Fruit fly (Drosophila melanogaster): Measurements from ENCODE around the gene B-H2.
A peak's percentile ranks its signal among the peaks of the same experiment; 100 is the strongest.

B-H2 gene

dm6 chrX:17332390-17332789 is 18.0 kb downstream of the B-H2 start (continued):
- TF ChIP-seq D19A (tag; optimal IDR thresholded peaks at IDR 0.05) (peak; percentile 8), prd (optimal IDR thresholded peaks at IDR 0.05) (no peak), prd (GFP tag; IDR thresholded peaks at IDR 0.05) (no peak), D19B (GFP tag; optimal IDR thresholded peaks at IDR 0.05) (peak; percentile 9), CG10462 (GFP tag; optimal IDR thresholded peaks at IDR 0.05) (no peak), CG18262 (tag; optimal IDR thresholded peaks at IDR 0.05) (peak; percentile 26), CG4820 (GFP tag; optimal IDR thresholded peaks at IDR 0.05) (no peak), CG2875 (GFP tag; optimal IDR thresholded peaks at IDR 0.05) (no peak), bowl (GFP tag; IDR thresholded peaks at IDR 0.05) (no peak)

- TF ChIP-seq ash1 (GFP tag; optimal IDR thresholded peaks at IDR 0.05): no peak
- TF ChIP-seq fd96Cb (tag; optimal IDR thresholded peaks at IDR 0.05): peak; percentile 17
- no peak for TF ChIP-seq CG6175 (GFP tag; IDR thresholded peaks at IDR 0.05)
- no peak for TF ChIP-seq pnt (GFP tag; optimal IDR thresholded peaks at IDR 0.05)
- no peak for TF ChIP-seq vvl (GFP tag; IDR thresholded peaks at IDR 0.05)
- TF ChIP-seq CG17186 (GFP tag; optimal IDR thresholded peaks at IDR 0.05): no peak
- peak; percentile 47 for TF ChIP-seq CG18262 (tag; optimal IDR thresholded peaks at IDR 0.05)
- TF ChIP-seq bigmax (GFP tag; optimal IDR thresholded peaks at IDR 0.05): no peak
- TF ChIP-seq Hand (GFP tag; optimal IDR thresholded peaks at IDR 0.05): no peak
- no peak for TF ChIP-seq CG12299 (tag; optimal IDR thresholded peaks at IDR 0.05)
- TF ChIP-seq Dbx (GFP tag; IDR thresholded peaks at IDR 0.05): no peak
- TF ChIP-seq grn (GFP tag; optimal IDR thresholded peaks at IDR 0.05): no peak
- no peak for TF ChIP-seq Nf-YA (GFP tag; IDR thresholded peaks at IDR 0.05)
- no peak for TF ChIP-seq Lhr (GFP tag; optimal IDR thresholded peaks at IDR 0.05)
- no peak for TF ChIP-seq sob (GFP tag; IDR thresholded peaks at IDR 0.05)
- no peak for TF ChIP-seq shn (GFP tag; optimal IDR thresholded peaks at IDR 0.05)
- TF ChIP-seq bsh (GFP tag; optimal IDR thresholded peaks at IDR 0.05): peak in 1 of 2 experiments; percentile 52
- TF ChIP-seq CG10959 (GFP tag; IDR thresholded peaks at IDR 0.05): no peak
- TF ChIP-seq CG14710 (tag; optimal IDR thresholded peaks at IDR 0.05): no peak
- no peak for TF ChIP-seq tap (tag; optimal IDR thresholded peaks at IDR 0.05)
- no peak for TF ChIP-seq CG11723 (GFP tag; optimal IDR thresholded peaks at IDR 0.05)
- TF ChIP-seq CG4360 (GFP tag; IDR thresholded peaks at IDR 0.05): no peak
- 0 out of 2 replicates have a peak, but pooled peaks have one; percentile 30 for TF ChIP-seq CG31441 (GFP tag; IDR thresholded peaks at IDR 0.05)
- TF ChIP-seq CG2889 (GFP tag; IDR thresholded peaks at IDR 0.05): no peak
- no peak for TF ChIP-seq slbo (GFP tag; IDR thresholded peaks at IDR 0.05)
- TF ChIP-seq Doc2 (GFP tag; IDR thresholded peaks at IDR 0.05): no peak
- no peak for TF ChIP-seq Mrtf (GFP tag; IDR thresholded peaks at IDR 0.05)
- no peak for TF ChIP-seq sim (GFP tag; IDR thresholded peaks at IDR 0.05)
- TF ChIP-seq lola (GFP tag; optimal IDR thresholded peaks at IDR 0.05): peak in 1 of 3 experiments; percentile 5
- TF ChIP-seq abd-A (tag; optimal IDR thresholded peaks at IDR 0.05): no peak
- TF ChIP-seq CG8388 (GFP tag; optimal IDR thresholded peaks at IDR 0.05): peak; percentile 31
- no peak for TF ChIP-seq CG13123 (GFP tag; optimal IDR thresholded peaks at IDR 0.05)
- TF ChIP-seq CG32767 (GFP tag; IDR thresholded peaks at IDR 0.05): no peak
- no peak for TF ChIP-seq Ptx1 (GFP tag; IDR thresholded peaks at IDR 0.05)
- no peak for TF ChIP-seq NK7.1 (GFP tag; optimal IDR thresholded peaks at IDR 0.05)
- peak in 1 of 2 experiments; percentile 73 for TF ChIP-seq Hr78 (GFP tag; optimal IDR thresholded peaks at IDR 0.05)
- peak; percentile 44 for TF ChIP-seq dmrt99B (tag; optimal IDR thresholded peaks at IDR 0.05)
- no peak for TF ChIP-seq slp2 (GFP tag; optimal IDR thresholded peaks at IDR 0.05)
- peak; percentile 3 for TF ChIP-seq az2 (GFP tag; optimal IDR thresholded peaks at IDR 0.05)
- TF ChIP-seq CG10267 (tag; optimal IDR thresholded peaks at IDR 0.05): no peak
- TF ChIP-seq BtbVII (GFP tag; optimal IDR thresholded peaks at IDR 0.05): no peak
- TF ChIP-seq grau (tag; optimal IDR thresholded peaks at IDR 0.05): peak; percentile 20
- TF ChIP-seq CG12391 (tag; optimal IDR thresholded peaks at IDR 0.05): peak; percentile 28
These were observed 19.7 kb downstream of the B-H2 start for dm6 chrX:17334101-17334500.

Measured in whole organism, embryonic.